Worm (Caenorhabditis elegans): ENCODE measurements around the gene sand-1.
A peak's percentile ranks its signal among the peaks of the same experiment; 100 is the strongest.

Gene sand-1

DNA sequence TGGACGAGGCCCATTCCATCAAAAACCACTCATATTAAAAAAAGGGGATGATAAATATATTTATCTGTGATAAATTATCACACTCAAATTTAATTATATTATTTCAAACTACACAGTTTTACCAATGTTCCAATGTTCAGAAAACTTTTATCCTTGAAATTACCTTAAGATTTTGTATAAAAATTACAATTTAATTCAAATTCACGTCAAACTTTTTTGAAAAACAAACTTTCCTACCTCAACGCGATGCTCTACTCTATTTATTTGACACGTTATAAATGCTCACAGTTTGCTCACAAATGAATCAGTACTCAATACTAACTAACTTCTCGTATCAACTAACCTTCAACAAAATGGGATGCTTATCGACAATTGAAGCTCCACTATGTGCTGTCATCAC lies 15.9 kb downstream of the sand-1 start, which contains the start of gene F41H10.1:
Gene F41H10.1 (plus strand): TSS at position 301 of the 400 bp plus-strand sequence.
- no peak for TF ChIP-seq sea-2 (GFP tag; optimal IDR thresholded peaks at IDR 0.05)
- no peak for TF ChIP-seq lin-39 (tag; optimal IDR thresholded peaks at IDR 0.05)
- no peak for TF ChIP-seq unc-62 (GFP tag; optimal IDR thresholded peaks at IDR 0.05)
- no peak for TF ChIP-seq nhr-76 (tag; optimal IDR thresholded peaks at IDR 0.05)

DNA sequence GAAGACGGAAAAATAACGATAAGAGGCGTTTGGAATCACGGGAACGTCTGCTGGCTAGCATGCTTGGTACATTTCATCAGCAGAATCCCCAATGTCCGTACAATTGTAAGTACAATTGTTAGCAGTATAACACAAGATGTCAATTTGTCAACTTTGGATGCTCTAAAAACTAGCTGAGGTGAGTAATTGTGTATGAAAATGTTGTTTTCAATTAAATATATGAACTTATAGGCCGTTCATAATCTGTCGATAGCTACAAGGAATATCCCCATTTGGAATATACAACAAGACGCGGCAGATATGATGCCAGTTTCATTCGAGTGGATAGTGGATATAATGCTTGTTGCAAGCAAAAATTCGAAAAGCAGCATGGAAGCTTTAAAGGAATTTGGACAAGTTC lies 18.4 kb downstream of the sand-1 start, which contains the start of gene F41H10.12:
Gene F41H10.12 (plus strand): TSS at position 301 of the 400 bp plus-strand sequence.
- no peak for TF ChIP-seq sea-2 (GFP tag; optimal IDR thresholded peaks at IDR 0.05)
- no peak for TF ChIP-seq eor-1 (tag; optimal IDR thresholded peaks at IDR 0.05)
- no peak for TF ChIP-seq lin-39 (tag; optimal IDR thresholded peaks at IDR 0.05)
- TF ChIP-seq nfya-1 (tag; optimal IDR thresholded peaks at IDR 0.05; ENCODE audit: insufficient read depth) = no peak
- no peak for TF ChIP-seq unc-39 (tag; optimal IDR thresholded peaks at IDR 0.05)
- no peak for TF ChIP-seq daf-12 (tag; optimal IDR thresholded peaks at IDR 0.05)
- TF ChIP-seq elt-3 (tag; optimal IDR thresholded peaks at IDR 0.05) = no peak

ce11 chrIV:5388477-5389065 lies 21.9 kb downstream of the sand-1 start, which contains the start of gene elo-6:
Gene elo-6 (minus strand): TSS chrIV:5388559.
- TF ChIP-seq hmg-11 (tag; optimal IDR thresholded peaks at IDR 0.05) = no peak
- no peak for TF ChIP-seq nhr-67 (tag; optimal IDR thresholded peaks at IDR 0.05)
- TF ChIP-seq lin-39 (tag; optimal IDR thresholded peaks at IDR 0.05) = no peak
- TF ChIP-seq nhr-28 (tag; optimal IDR thresholded peaks at IDR 0.05) = no peak
- no peak for TF ChIP-seq ztf-11 (tag; optimal IDR thresholded peaks at IDR 0.05)
- TF ChIP-seq jun-1 (tag; optimal IDR thresholded peaks at IDR 0.05) = peak; percentile 28
- TF ChIP-seq lin-15B (tag; optimal IDR thresholded peaks at IDR 0.05) = no peak
- no peak for TF ChIP-seq mdl-1 (tag; optimal IDR thresholded peaks at IDR 0.05)
- TF ChIP-seq ama-1 (optimal IDR thresholded peaks at IDR 0.05) = peak; percentile 77
- TF ChIP-seq lsy-12 (tag; optimal IDR thresholded peaks at IDR 0.05) = no peak
- peak; percentile 67 for TF ChIP-seq pqm-1 (tag; optimal IDR thresholded peaks at IDR 0.05)
- no peak for TF ChIP-seq nhr-25 (tag; optimal IDR thresholded peaks at IDR 0.05)
- TF ChIP-seq egl-5 (tag; optimal IDR thresholded peaks at IDR 0.05) = no peak
- TF ChIP-seq elt-2 (tag; optimal IDR thresholded peaks at IDR 0.05) = peak; percentile 85
- peak; percentile 55 for TF ChIP-seq pha-4 (tag; optimal IDR thresholded peaks at IDR 0.05)

ce11 chrIV:5389951-5390350 lies 23.3 kb downstream of the sand-1 start:
- TF ChIP-seq nhr-25 (tag; optimal IDR thresholded peaks at IDR 0.05) = peak; percentile 24
- TF ChIP-seq egl-27 (tag; optimal IDR thresholded peaks at IDR 0.05) = no peak

ce11 chrIV:5391507-5392057 lies 24.9 kb downstream of the sand-1 start, which contains the start of the genes htp-1 and ZK616.5:
Gene htp-1 (minus strand): TSS chrIV:5391557.
Gene ZK616.5 (plus strand): TSS chrIV:5391929.
- no peak for TF ChIP-seq fkh-10 (GFP tag; optimal IDR thresholded peaks at IDR 0.05)
- no peak for TF ChIP-seq zag-1 (tag; optimal IDR thresholded peaks at IDR 0.05)
- no peak for TF ChIP-seq nhr-25 (tag; optimal IDR thresholded peaks at IDR 0.05)
- TF ChIP-seq elt-1 (tag; optimal IDR thresholded peaks at IDR 0.05) = no peak
- TF ChIP-seq nhr-28 (tag; optimal IDR thresholded peaks at IDR 0.05) = no peak
- no peak for TF ChIP-seq pqm-1 (tag; optimal IDR thresholded peaks at IDR 0.05)
- TF ChIP-seq snpc-4 (tag; optimal IDR thresholded peaks at IDR 0.05) = no peak
- no peak for TF ChIP-seq mml-1 (tag; optimal IDR thresholded peaks at IDR 0.05)
- TF ChIP-seq ceh-9 (tag; optimal IDR thresholded peaks at IDR 0.05) = no peak
- no peak for TF ChIP-seq aly-2 (tag; optimal IDR thresholded peaks at IDR 0.05)
- no peak for TF ChIP-seq sea-2 (GFP tag; optimal IDR thresholded peaks at IDR 0.05)
- no peak for TF ChIP-seq nhr-43 (tag; optimal IDR thresholded peaks at IDR 0.05; ENCODE audit: poor library complexity, severe bottlenecking)
- TF ChIP-seq skn-1 (tag; optimal IDR thresholded peaks at IDR 0.05) = no peak
- TF ChIP-seq lin-15B (tag; optimal IDR thresholded peaks at IDR 0.05) = no peak
- no peak for TF ChIP-seq ceh-28 (tag; optimal IDR thresholded peaks at IDR 0.05)
